Worm (Caenorhabditis elegans) whole organism, L3 larva: Measurements from ENCODE around the gene Y82E9BR.14.
A peak's percentile ranks its signal among the peaks of the same experiment; 100 is the strongest.

Source experiments
- ama-1 ChIP-seq: fragments of 150-350 bp; optimal IDR thresholded peaks from 2 replicates; lab custom pipeline; 2018
- elt-2 ChIP-seq: sonication (generic microtip); optimal IDR thresholded peaks from 2 replicates; lab custom pipeline; 2016; ENCODE audit warnings: missing genetic modification reagents, mild to moderate bottlenecking, missing genetic modification characterization, missing compliant biosample characterization
- fos-1 ChIP-seq: fragments of 150-350 bp; optimal IDR thresholded peaks from 2 replicates; lab custom pipeline; 2014; ENCODE audit warnings: missing biosample characterization, missing genetic modification characterization
- nhr-12 ChIP-seq: fragments of 150-350 bp; optimal IDR thresholded peaks from 2 replicates; lab custom pipeline; 2014; ENCODE audit warnings: missing biosample characterization, missing genetic modification characterization
- skn-1 ChIP-seq: fragments of 150-350 bp; optimal IDR thresholded peaks from 2 replicates; lab custom pipeline; 2014; ENCODE audit warnings: missing biosample characterization, missing genetic modification characterization
- snpc-4 ChIP-seq: fragments of 150-350 bp; optimal IDR thresholded peaks from 2 replicates; lab custom pipeline; 2014; ENCODE audit warnings: missing biosample characterization, missing genetic modification characterization
- tbx-2 ChIP-seq: sonication (generic microtip); optimal IDR thresholded peaks from 2 replicates; lab custom pipeline; 2016; ENCODE audit warnings: mild to moderate bottlenecking, missing genetic modification characterization, missing compliant biosample characterization
- unc-39 ChIP-seq: sonication (generic microtip); optimal IDR thresholded peaks from 4 replicates; lab custom pipeline; 2017; ENCODE audit warnings: missing biosample characterization, missing genetic modification characterization
- unc-62 ChIP-seq: fragments of 150-350 bp; sonication (generic microtip); optimal IDR thresholded peaks from 4 replicates; lab custom pipeline; 2014; ENCODE audit warnings: missing biosample characterization, missing genetic modification reagents, missing genetic modification characterization

ce11 chrIII:1389988-1390387, 23.9 kb downstream of the Y82E9BR.14 start:
- TF ChIP-seq snpc-4 (tag; lab: Kevin White, UChicago) (no peak), skn-1 (tag; lab: Kevin White, UChicago) (no peak), nhr-12 (tag; lab: Kevin White, UChicago) (no peak), fos-1 (tag; lab: Kevin White, UChicago) (peak; percentile 27), unc-62 (GFP tag; lab: Kevin White, UChicago) (no peak), ama-1 (lab: Kevin White, UChicago) (no peak), tbx-2 (tag; lab: Kevin White, UChicago) (no peak), unc-39 (tag; lab: Kevin White, UChicago) (no peak), elt-2 (tag; lab: Kevin White, UChicago) (peak; percentile 95)
